Fruit fly (Drosophila melanogaster) whole organism, larva: Measurements from ENCODE around the gene CG43725.

Experiments used
- noc ChIP-seq: fragments of 200-800 bp; sonication (Bioruptor generic); optimal IDR thresholded peaks from 3 replicates; lab custom pipeline; 2019; ENCODE audit warnings: missing biosample characterization, mild to moderate bottlenecking, missing genetic modification characterization, moderate library complexity

CG43725 gene

DNA sequence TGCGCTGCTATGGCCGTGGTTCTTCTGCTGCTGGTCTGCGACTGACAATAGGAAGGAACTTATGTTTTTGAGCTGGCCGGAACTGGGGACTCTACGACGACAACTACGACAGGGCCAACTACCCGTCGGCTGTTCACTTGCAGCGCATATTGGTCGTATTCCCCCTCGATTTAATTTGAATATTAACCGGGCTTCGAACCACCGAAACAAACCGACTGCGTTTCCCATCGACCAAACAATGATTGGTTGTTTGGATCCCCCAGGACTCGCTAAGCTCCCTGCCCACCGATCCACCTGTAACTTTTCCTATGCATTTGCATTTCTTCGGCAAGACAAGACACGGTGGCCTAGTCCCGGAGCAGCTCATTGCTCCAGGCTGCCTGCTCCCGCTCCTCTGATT, 46.3 kb downstream of the CG43725 start, which contains the start of gene Dnaaf4:
Gene Dnaaf4 (minus strand): TSS at position 101 of the 400 bp plus-strand sequence.
- TF ChIP-seq noc: no peak

DNA sequence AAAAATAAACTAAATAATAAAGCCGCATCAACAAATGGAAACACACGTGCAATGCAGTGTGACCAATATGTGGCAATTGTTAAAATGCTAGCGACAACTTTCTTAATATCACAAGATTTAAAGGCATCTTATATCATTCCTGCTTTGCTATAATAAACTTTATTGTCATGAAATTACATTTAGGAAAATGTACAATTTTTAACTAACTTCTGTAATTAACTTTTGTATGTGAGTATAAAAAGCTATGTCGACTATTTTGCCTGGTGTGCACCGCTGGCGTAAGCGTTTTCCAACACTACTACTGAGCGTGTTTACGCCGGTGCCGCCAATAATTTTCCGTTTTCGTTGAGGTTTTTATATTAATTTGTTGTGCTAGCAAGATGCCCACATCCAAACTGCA, 48.2 kb downstream of the CG43725 start, which contains the start of the genes Csl4 and Nup160:
Gene Csl4 (minus strand): TSS at position 69 of the 400 bp plus-strand sequence.
Gene Nup160 (plus strand): TSS at position 279 of the 400 bp plus-strand sequence.
- no peak for TF ChIP-seq noc
